Worm (Caenorhabditis elegans) whole organism, early embryonic: ENCODE data around the gene T24D3.2.

Experiments
- B0310.2 ChIP-seq: sonication (generic microtip); optimal IDR thresholded peaks from 2 replicates; lab custom pipeline; 2016; ENCODE audit warnings: mild to moderate bottlenecking, missing genetic modification characterization, missing compliant biosample characterization
- F13C5.2 ChIP-seq: sonication (generic microtip); optimal IDR thresholded peaks from 2 replicates; lab custom pipeline; 2017; ENCODE audit warnings: mild to moderate bottlenecking, missing genetic modification characterization, inconsistent platforms, missing compliant biosample characterization
- aly-1 ChIP-seq: sonication (generic microtip); optimal IDR thresholded peaks from 2 replicates; lab custom pipeline; 2016; ENCODE audit warnings: missing genetic modification characterization, missing compliant biosample characterization
- ama-1 ChIP-seq: fragments of 150-350 bp; optimal IDR thresholded peaks from 2 replicates; lab custom pipeline; 2014
- ceh-13 ChIP-seq: fragments of 200-800 bp; sonication (Bioruptor generic); optimal IDR thresholded peaks from 2 replicates; lab custom pipeline; 2018; ENCODE audit warnings: mild to moderate bottlenecking, missing genetic modification characterization, missing compliant biosample characterization
- ceh-36 ChIP-seq: sonication (generic microtip); optimal IDR thresholded peaks from 2 replicates; lab custom pipeline; 2016; ENCODE audit warnings: missing genetic modification characterization, inconsistent platforms, missing compliant biosample characterization
- ets-7 ChIP-seq: sonication (generic microtip); optimal IDR thresholded peaks from 2 replicates; lab custom pipeline; 2016; ENCODE audit warnings: missing genotype, missing genetic modification characterization, missing compliant biosample characterization
- flt-1 ChIP-seq: fragments of 200-800 bp; sonication (Bioruptor generic); IDR thresholded peaks from 2 replicates; pipeline ENCODE4 v1.3.6; 2022; ENCODE audit warnings: missing genetic modification characterization, missing compliant biosample characterization
- hmbx-1 ChIP-seq: sonication (generic microtip); optimal IDR thresholded peaks from 2 replicates; lab custom pipeline; 2016; ENCODE audit warnings: mild to moderate bottlenecking, missing genetic modification characterization, missing compliant biosample characterization
- hmg-4 ChIP-seq: fragments of 200-800 bp; sonication (Bioruptor generic); optimal IDR thresholded peaks from 2 replicates; lab custom pipeline; 2018; ENCODE audit warnings: mild to moderate bottlenecking, missing genetic modification characterization, missing compliant biosample characterization
- hnd-1 ChIP-seq: sonication (generic microtip); optimal IDR thresholded peaks from 2 replicates; lab custom pipeline; 2016; ENCODE audit warnings: missing genetic modification characterization, missing compliant biosample characterization
- pes-1 ChIP-seq: fragments of 200-800 bp; sonication (Bioruptor generic); IDR thresholded peaks from 2 replicates; pipeline ENCODE4 v1.3.6; 2022; ENCODE audit warnings: missing genetic modification reagents, missing genetic modification characterization, missing compliant biosample characterization
- scrt-1 ChIP-seq: fragments of 200-800 bp; sonication (Bioruptor generic); IDR thresholded peaks from 2 replicates; pipeline ENCODE4 v1.3.6; 2022; ENCODE audit warnings: missing genetic modification characterization, missing compliant biosample characterization
- sea-1 ChIP-seq: fragments of 200-800 bp; sonication (Bioruptor generic); conservative IDR thresholded peaks from 2 replicates; pipeline ENCODE4 v1.3.6; 2022; ENCODE audit warnings: missing genetic modification characterization, missing compliant biosample characterization
- tbx-11 ChIP-seq: fragments of 200-800 bp; sonication (Bioruptor generic); IDR thresholded peaks from 2 replicates; pipeline ENCODE4 v1.3.6; 2022; ENCODE audit warnings: missing genetic modification characterization, missing compliant biosample characterization
- tbx-37 ChIP-seq: fragments of 200-800 bp; sonication (Bioruptor generic); conservative IDR thresholded peaks from 2 replicates; pipeline ENCODE4 v1.3.6; 2022; ENCODE audit warnings: missing genetic modification reagents, missing genetic modification characterization, missing compliant biosample characterization
- tra-4 ChIP-seq: sonication (generic microtip); optimal IDR thresholded peaks from 2 replicates; lab custom pipeline; 2017; ENCODE audit warnings: missing genetic modification characterization, missing compliant biosample characterization

The T24D3.2 gene

ce11 chrX:12425427-12425826 is at the start of gene T24D3.2:
T24D3.2 (plus strand) TSS chrX:12425730.
- TF ChIP-seq ets-7 (tag; lab: Kevin White, UChicago) = no peak

- TF ChIP-seq tbx-11 (GFP tag; lab: Robert Waterston, UW) = no peak
- TF ChIP-seq hmg-4 (GFP tag; lab: Kevin White, UChicago) = no peak
- TF ChIP-seq pes-1 (GFP tag; lab: Robert Waterston, UW) = no peak
- no peak for TF ChIP-seq ama-1
- TF ChIP-seq sea-1 (GFP tag; lab: Robert Waterston, UW) = no peak
- TF ChIP-seq F13C5.2 = no peak
- TF ChIP-seq hnd-1 = no peak
- TF ChIP-seq tra-4 (tag; lab: Kevin White, UChicago) = no peak
- TF ChIP-seq ceh-36 = no peak
- TF ChIP-seq hmbx-1 (tag; lab: Kevin White, UChicago) = no peak
- TF ChIP-seq ceh-13 (GFP tag; lab: Kevin White, UChicago) = no peak
- TF ChIP-seq tbx-37 (GFP tag; lab: Robert Waterston, UW) = no peak
- no peak for TF ChIP-seq B0310.2 (tag; lab: Kevin White, UChicago)
These were observed 49.7 kb upstream of the T24D3.2 start for ce11 chrX:12375783-12376182.

ce11 chrX:12378293-12378692 is 47.2 kb upstream of the T24D3.2 start, which contains the start of gene glb-13:
glb-13 (minus strand) TSS chrX:12378393.
- TF ChIP-seq tra-4 (tag; lab: Kevin White, UChicago) (no peak), scrt-1 (GFP tag; lab: Robert Waterston, UW) (no peak), ceh-13 (GFP tag; lab: Kevin White, UChicago) (no peak), B0310.2 (tag; lab: Kevin White, UChicago) (no peak)

- TF ChIP-seq B0310.2 (tag; lab: Kevin White, UChicago) = no peak
- no peak for TF ChIP-seq tbx-11 (GFP tag; lab: Robert Waterston, UW)
- TF ChIP-seq tra-4 (tag; lab: Kevin White, UChicago) = no peak
- no peak for TF ChIP-seq ceh-36
- TF ChIP-seq scrt-1 (GFP tag; lab: Robert Waterston, UW) = no peak
- TF ChIP-seq ceh-13 (GFP tag; lab: Kevin White, UChicago) = no peak
- no peak for TF ChIP-seq hmbx-1 (tag; lab: Kevin White, UChicago)
- no peak for TF ChIP-seq aly-1 (tag; lab: Kevin White, UChicago)
- TF ChIP-seq F13C5.2 = no peak
- no peak for TF ChIP-seq pes-1 (GFP tag; lab: Robert Waterston, UW)
These were observed 34.1 kb upstream of the T24D3.2 start, which contains the start of gene nekl-3 for ce11 chrX:12391380-12391779. nekl-3 (minus strand) TSS chrX:12391480.

ce11 chrX:12393786-12394308 is 31.7 kb upstream of the T24D3.2 start, which contains the start of gene F17E5.2:
F17E5.2 (plus strand) TSS chrX:12394258.
- TF ChIP-seq flt-1 (GFP tag; lab: Robert Waterston, UW) (peak; percentile 15; the same call in 1 of the 2 replicates), ets-7 (tag; lab: Kevin White, UChicago) (no peak), aly-1 (tag; lab: Kevin White, UChicago) (peak; percentile 32), tbx-11 (GFP tag; lab: Robert Waterston, UW) (0 out of 2 replicates have a peak, but pooled peaks have one; percentile 18), F13C5.2 (peak; percentile 18), ceh-13 (GFP tag; lab: Kevin White, UChicago) (no peak)

- TF ChIP-seq ama-1 = no peak
- TF ChIP-seq ceh-36 = no peak
These were observed 20.8 kb upstream of the T24D3.2 start for ce11 chrX:12404729-12405128.

ce11 chrX:12406037-12406436 is 19.5 kb upstream of the T24D3.2 start:
- TF ChIP-seq tbx-11 (GFP tag; lab: Robert Waterston, UW) = no peak
- TF ChIP-seq flt-1 (GFP tag; lab: Robert Waterston, UW) = no peak
- TF ChIP-seq tbx-37 (GFP tag; lab: Robert Waterston, UW) = no peak
- no peak for TF ChIP-seq pes-1 (GFP tag; lab: Robert Waterston, UW)
- TF ChIP-seq hmbx-1 (tag; lab: Kevin White, UChicago) = no peak
- no peak for TF ChIP-seq sea-1 (GFP tag; lab: Robert Waterston, UW)
- no peak for TF ChIP-seq ceh-13 (GFP tag; lab: Kevin White, UChicago)
- no peak for TF ChIP-seq F13C5.2
- TF ChIP-seq hmg-4 (GFP tag; lab: Kevin White, UChicago) = no peak
- TF ChIP-seq ceh-36 = no peak
- no peak for TF ChIP-seq B0310.2 (tag; lab: Kevin White, UChicago)
- TF ChIP-seq ama-1 = no peak
- no peak for TF ChIP-seq ets-7 (tag; lab: Kevin White, UChicago)
- TF ChIP-seq scrt-1 (GFP tag; lab: Robert Waterston, UW) = no peak
- no peak for TF ChIP-seq hnd-1

- no peak for TF ChIP-seq ceh-36
- no peak for TF ChIP-seq scrt-1 (GFP tag; lab: Robert Waterston, UW)
- no peak for TF ChIP-seq tbx-37 (GFP tag; lab: Robert Waterston, UW)
- TF ChIP-seq tra-4 (tag; lab: Kevin White, UChicago) = no peak
- TF ChIP-seq flt-1 (GFP tag; lab: Robert Waterston, UW) = no peak
- TF ChIP-seq sea-1 (GFP tag; lab: Robert Waterston, UW) = no peak
- TF ChIP-seq hmbx-1 (tag; lab: Kevin White, UChicago) = no peak
- no peak for TF ChIP-seq F13C5.2
- TF ChIP-seq pes-1 (GFP tag; lab: Robert Waterston, UW) = no peak
- TF ChIP-seq ets-7 (tag; lab: Kevin White, UChicago) = no peak
- TF ChIP-seq hnd-1 = no peak
- no peak for TF ChIP-seq tbx-11 (GFP tag; lab: Robert Waterston, UW)
- no peak for TF ChIP-seq ama-1
- no peak for TF ChIP-seq hmg-4 (GFP tag; lab: Kevin White, UChicago)
- no peak for TF ChIP-seq aly-1 (tag; lab: Kevin White, UChicago)
These were observed 18.9 kb upstream of the T24D3.2 start for ce11 chrX:12406592-12406991.
